Worm (Caenorhabditis elegans): ENCODE data around the gene Y113G7A.16.

The Y113G7A.16 gene

DNA sequence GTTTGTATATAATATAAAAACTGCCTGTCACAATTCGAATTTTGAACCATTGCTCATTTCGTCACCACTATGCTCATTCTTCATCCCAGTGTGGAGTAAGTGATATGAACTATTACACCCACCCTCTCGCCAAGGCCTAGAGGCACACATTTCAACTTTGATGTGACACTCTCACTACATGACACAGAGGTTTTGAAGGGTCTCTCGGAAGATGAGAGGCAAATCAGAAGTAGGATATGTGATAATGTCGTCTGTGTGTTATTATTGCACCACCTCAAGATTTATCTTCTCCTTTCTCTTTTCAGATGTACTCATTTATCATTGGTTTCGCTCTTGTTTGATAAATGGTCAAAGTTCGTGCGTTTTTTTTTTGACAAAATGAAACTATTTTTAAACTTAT, 16.0 kb upstream of the Y113G7A.16 start:
- TF ChIP-seq ztf-4 (tag; optimal IDR thresholded peaks at IDR 0.05) (no peak), snu-23 (GFP tag; optimal IDR thresholded peaks at IDR 0.05) (no peak), lin-39 (tag; optimal IDR thresholded peaks at IDR 0.05) (no peak), ceh-90 (tag; optimal IDR thresholded peaks at IDR 0.05) (no peak)

DNA sequence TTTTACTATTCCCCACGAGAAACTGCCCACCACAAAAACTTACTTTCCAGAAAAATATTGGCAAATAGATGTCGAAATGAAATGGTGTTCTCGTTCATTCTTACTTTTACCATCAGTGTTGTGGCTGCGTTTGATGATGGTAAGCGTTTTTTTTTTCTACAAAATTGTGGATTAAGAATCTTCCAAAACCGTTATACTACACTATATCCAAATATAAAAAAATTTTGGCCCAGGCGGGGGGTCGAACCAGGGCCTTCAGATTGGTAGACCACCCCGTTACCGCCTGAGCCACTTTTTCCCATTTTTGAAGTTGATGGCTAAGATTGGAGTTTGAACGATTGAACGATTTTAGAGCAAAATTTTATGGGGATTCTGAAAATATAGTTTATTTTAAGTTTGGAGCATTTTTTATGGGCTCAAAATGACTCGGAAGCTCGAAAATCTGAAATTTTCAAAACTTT, 14.4 kb upstream of the Y113G7A.16 start, which contains the start of gene lgc-55:
TSS of gene lgc-55 (plus strand) at position 51 of the 461 bp plus-strand sequence.
- TF ChIP-seq nhr-76 (tag; optimal IDR thresholded peaks at IDR 0.05) (no peak), vab-15 (tag; optimal IDR thresholded peaks at IDR 0.05) (no peak), lin-15B (tag; optimal IDR thresholded peaks at IDR 0.05) (no peak), skn-1 (tag; optimal IDR thresholded peaks at IDR 0.05) (no peak), nhr-85 (tag) (peak; percentile 32), sptf-1 (tag; optimal IDR thresholded peaks at IDR 0.05) (no peak), mab-9 (GFP tag; IDR thresholded peaks at IDR 0.05) (no peak)

DNA sequence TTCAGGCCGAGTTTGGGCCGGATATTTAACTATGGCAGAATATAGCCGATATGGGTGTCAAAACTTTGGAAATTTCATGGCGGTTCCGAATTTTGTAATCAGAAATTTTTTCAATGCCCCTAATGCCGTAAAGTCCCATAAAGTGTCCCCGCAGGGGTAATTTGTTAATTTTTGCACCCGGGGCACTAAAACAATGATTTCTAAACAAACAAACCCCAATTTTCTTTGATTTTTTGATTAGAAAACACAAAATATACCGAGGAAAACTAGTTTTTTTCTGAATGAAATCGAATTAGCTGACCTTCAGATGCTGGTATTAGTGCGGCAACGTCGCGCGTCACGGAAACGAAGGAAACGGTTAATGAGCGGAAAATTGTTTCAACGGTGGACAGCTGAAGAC, 2.5 kb upstream of the Y113G7A.16 start:
- no peak for TF ChIP-seq efl-1 (optimal IDR thresholded peaks at IDR 0.05)
- TF ChIP-seq efl-1 (GFP tag; optimal IDR thresholded peaks at IDR 0.05 in 1 of 2), result peak in 1 of 2 experiments; percentile 66
- TF ChIP-seq ceh-90 (tag; optimal IDR thresholded peaks at IDR 0.05), result no peak
- TF ChIP-seq lsy-2 (tag; optimal IDR thresholded peaks at IDR 0.05), result no peak
- TF ChIP-seq nhr-85 (tag), result peak; percentile 78
- no peak for TF ChIP-seq Y116A8C.19 (tag; optimal IDR thresholded peaks at IDR 0.05; ENCODE audit: borderline replicate concordance)
- TF ChIP-seq grh-1 (GFP tag; IDR thresholded peaks at IDR 0.05), result peak; percentile 42

DNA sequence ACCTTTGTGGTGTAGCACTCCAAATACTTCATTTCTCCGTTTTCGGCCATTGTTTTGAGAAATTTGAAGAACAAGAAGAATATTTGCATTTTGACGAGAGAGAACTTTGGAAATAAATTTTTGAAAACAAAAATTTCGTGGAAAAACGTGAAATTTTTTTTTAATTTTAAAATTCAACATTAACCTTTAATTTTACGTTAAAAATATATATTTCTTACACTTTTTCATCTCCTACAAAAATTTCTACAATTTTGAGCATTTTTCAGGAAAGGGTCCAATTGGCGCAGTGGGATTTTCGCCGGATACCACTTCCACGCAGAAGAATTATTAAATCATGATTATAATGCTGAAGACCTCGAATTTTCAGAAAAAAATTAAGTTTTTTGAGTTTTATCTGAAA, 9.9 kb downstream of the Y113G7A.16 start, which contains the start of gene spe-19:
TSS of gene spe-19 (minus strand) at position 101 of the 400 bp plus-strand sequence.
- TF ChIP-seq C34B4.2 (tag; optimal IDR thresholded peaks at IDR 0.05) (no peak), nhr-71 (tag; optimal IDR thresholded peaks at IDR 0.05) (no peak), nhr-20 (tag; optimal IDR thresholded peaks at IDR 0.05) (no peak), jun-1 (tag; optimal IDR thresholded peaks at IDR 0.05) (no peak), vab-15 (tag; optimal IDR thresholded peaks at IDR 0.05) (no peak), fos-1 (tag; optimal IDR thresholded peaks at IDR 0.05) (no peak), nhr-76 (tag; optimal IDR thresholded peaks at IDR 0.05) (no peak), ceh-8 (GFP tag; optimal IDR thresholded peaks at IDR 0.05) (no peak), fkh-4 (tag; optimal IDR thresholded peaks at IDR 0.05; ENCODE audit: borderline replicate concordance) (no peak), nhr-28 (tag; optimal IDR thresholded peaks at IDR 0.05) (no peak), nhr-11 (tag; optimal IDR thresholded peaks at IDR 0.05) (no peak), aha-1 (tag; optimal IDR thresholded peaks at IDR 0.05) (no peak), fkh-10 (GFP tag; optimal IDR thresholded peaks at IDR 0.05) (no peak), ces-1 (GFP tag; optimal IDR thresholded peaks at IDR 0.05) (no peak), egl-27 (tag; optimal IDR thresholded peaks at IDR 0.05) (no peak)

DNA sequence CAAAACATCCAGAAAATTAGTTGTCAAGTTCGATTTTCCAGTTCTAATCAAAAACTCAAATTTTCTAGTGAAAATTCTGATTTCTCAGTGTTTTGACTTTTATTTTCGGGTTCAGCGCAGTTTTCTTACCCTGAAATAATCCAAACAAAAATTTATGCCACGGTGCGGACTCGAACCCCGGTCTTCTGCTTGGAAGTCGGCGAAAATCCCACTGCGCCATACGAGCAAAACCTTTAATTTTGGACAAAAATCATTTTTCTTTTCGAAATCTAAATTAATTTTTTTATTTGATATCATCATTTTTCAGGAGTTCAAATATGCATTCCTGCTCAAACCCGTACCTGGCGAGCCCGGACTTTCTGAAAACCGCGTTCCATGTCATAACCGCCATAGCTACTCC, 11.7 kb downstream of the Y113G7A.16 start, which contains the start of gene srh-233:
TSS of gene srh-233 (plus strand) at position 301 of the 400 bp plus-strand sequence.
- TF ChIP-seq ama-1 (optimal IDR thresholded peaks at IDR 0.05) (no peak), fkh-10 (GFP tag; optimal IDR thresholded peaks at IDR 0.05) (no peak), nhr-20 (tag; optimal IDR thresholded peaks at IDR 0.05) (no peak), mab-9 (GFP tag; IDR thresholded peaks at IDR 0.05) (no peak), ets-5 (GFP tag; IDR thresholded peaks at IDR 0.05) (no peak), tbx-2 (tag; optimal IDR thresholded peaks at IDR 0.05) (no peak), sup-37 (GFP tag; optimal IDR thresholded peaks at IDR 0.05) (no peak), grh-1 (GFP tag; IDR thresholded peaks at IDR 0.05) (no peak), ceh-8 (GFP tag; optimal IDR thresholded peaks at IDR 0.05) (no peak), dpl-1 (GFP tag; optimal IDR thresholded peaks at IDR 0.05) (no peak), snpc-4 (tag; optimal IDR thresholded peaks at IDR 0.05) (no peak), lin-35 (GFP tag; optimal IDR thresholded peaks at IDR 0.05) (no peak), lin-39 (tag; optimal IDR thresholded peaks at IDR 0.05) (no peak), sox-4 (tag; optimal IDR thresholded peaks at IDR 0.05) (no peak), lin-15B (tag; optimal IDR thresholded peaks at IDR 0.05) (no peak), ceh-90 (tag; optimal IDR thresholded peaks at IDR 0.05) (no peak), swsn-7 (tag; optimal IDR thresholded peaks at IDR 0.05) (no peak), nhr-76 (tag; optimal IDR thresholded peaks at IDR 0.05) (no peak), blmp-1 (tag; optimal IDR thresholded peaks at IDR 0.05) (no peak), jun-1 (tag; optimal IDR thresholded peaks at IDR 0.05) (no peak)

Data from whole organism, L1 larva.